Fruit fly (Drosophila melanogaster): ENCODE measurements around the gene CG31798.
A peak's percentile ranks its signal among the peaks of the same experiment; 100 is the strongest.

Gene CG31798

DNA sequence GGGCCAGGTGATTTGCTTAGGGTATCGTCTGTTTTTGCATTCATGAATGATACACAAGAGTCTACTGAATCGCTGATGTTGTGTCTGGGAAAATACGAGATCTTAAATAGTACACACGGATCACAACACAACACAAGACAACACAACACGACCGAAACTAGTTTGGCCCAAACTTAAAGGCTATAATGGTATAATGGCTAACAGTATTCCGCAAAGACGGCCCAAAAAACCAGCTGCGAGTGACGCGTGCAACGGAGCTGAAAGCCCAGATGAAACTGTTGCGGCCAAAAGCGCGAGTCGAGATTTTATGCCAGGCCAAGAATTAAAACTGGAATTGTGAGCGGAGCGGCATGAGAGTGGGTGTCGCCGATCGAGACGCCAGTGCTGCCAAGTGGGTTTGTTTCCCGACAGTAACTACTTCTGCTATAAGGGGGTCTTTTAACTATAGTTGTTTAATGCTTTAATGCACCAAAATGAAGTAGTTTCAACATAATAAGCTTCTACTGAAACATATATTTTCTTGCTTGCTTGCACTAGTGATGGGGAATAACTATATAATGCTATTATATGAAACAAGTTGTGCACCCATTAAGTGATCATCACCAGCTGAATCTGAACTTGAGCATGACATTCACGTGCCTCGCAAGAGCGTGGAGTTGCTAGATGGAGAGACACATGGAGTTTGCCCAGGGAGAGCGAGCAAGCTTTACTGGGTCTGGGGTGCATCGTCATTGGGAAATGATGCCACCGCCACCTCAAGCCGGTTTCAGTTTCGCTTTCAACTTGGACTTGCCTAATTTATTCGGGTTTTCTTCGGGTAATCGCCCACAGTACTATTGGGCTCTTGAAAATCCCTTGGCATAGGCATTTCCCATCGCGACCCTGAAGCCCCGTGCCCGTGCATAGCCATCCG lies 45.0 kb downstream of the CG31798 start:
- TF ChIP-seq fd96Ca (GFP tag; IDR thresholded peaks at IDR 0.05) (peak; percentile 51; the same call in 1 of the 3 replicates), gl (tag; optimal IDR thresholded peaks at IDR 0.05) (no peak), CG8301 (tag; optimal IDR thresholded peaks at IDR 0.05) (peak; percentile 33), CG9948 (tag; optimal IDR thresholded peaks at IDR 0.05) (peak; percentile 22), Ets98B (GFP tag; IDR thresholded peaks at IDR 0.05) (no peak), EcR (GFP tag; optimal IDR thresholded peaks at IDR 0.05) (peak; percentile 82), Pif1A (GFP tag; optimal IDR thresholded peaks at IDR 0.05) (peak; percentile 9), rn (GFP tag; IDR thresholded peaks at IDR 0.05) (no peak), CG4496 (GFP tag; IDR thresholded peaks at IDR 0.05) (no peak; the same call in 2 of the 3 replicates), CG12605 (GFP tag; IDR thresholded peaks at IDR 0.05) (no peak), Pif1B (GFP tag; optimal IDR thresholded peaks at IDR 0.05) (no peak), CG13204 (GFP tag; optimal IDR thresholded peaks at IDR 0.05) (no peak), CG8159 (tag; optimal IDR thresholded peaks at IDR 0.05) (peak; percentile 40), D1 (tag; optimal IDR thresholded peaks at IDR 0.05) (no peak), Snoo (tag; optimal IDR thresholded peaks at IDR 0.05) (peak; percentile 41), CG17806 (tag; optimal IDR thresholded peaks at IDR 0.05) (no peak), CG14655 (GFP tag; optimal IDR thresholded peaks at IDR 0.05) (peak; percentile 17), CG34367 (tag; optimal IDR thresholded peaks at IDR 0.05) (no peak), CG32121 (GFP tag; IDR thresholded peaks at IDR 0.05) (no peak), CG15710 (tag; optimal IDR thresholded peaks at IDR 0.05) (peak; percentile 35), CG10348 (GFP tag; IDR thresholded peaks at IDR 0.05) (no peak)

DNA sequence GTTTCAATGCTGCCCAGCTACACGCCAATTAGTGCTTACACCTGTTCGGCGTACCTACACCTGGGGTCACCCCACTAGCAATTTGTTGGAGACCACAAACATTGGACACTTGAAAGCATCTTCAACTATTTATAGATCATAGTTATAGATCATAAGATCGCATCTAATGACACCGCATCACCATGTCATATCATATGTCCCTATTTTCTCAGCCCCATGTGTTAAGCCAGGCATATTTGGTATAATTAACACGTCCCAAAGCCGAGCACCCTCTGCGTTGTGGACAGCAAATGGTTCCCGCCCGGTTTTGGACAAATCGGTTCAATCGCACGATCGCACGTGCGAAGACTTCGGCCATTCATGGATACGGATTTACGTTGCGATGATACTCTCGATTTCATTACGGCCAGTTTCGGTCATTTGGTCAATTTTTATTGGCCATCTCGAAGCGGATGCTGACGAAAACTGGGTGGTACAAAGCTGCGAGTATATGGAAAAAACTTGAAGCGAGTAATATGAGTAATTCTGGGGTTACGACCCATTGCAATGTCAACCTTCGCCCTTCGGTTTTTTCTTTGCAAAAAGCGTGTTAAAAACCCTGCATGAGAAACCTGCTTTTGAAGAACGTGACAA lies 45.8 kb downstream of the CG31798 start:
- TF ChIP-seq fd96Ca (GFP tag; IDR thresholded peaks at IDR 0.05) (no peak), Ets98B (GFP tag; IDR thresholded peaks at IDR 0.05) (peak; percentile 21), D1 (tag; optimal IDR thresholded peaks at IDR 0.05) (no peak), CG9948 (tag; optimal IDR thresholded peaks at IDR 0.05) (peak; percentile 48), CG17806 (tag; optimal IDR thresholded peaks at IDR 0.05) (peak; percentile 61), gl (tag; optimal IDR thresholded peaks at IDR 0.05) (no peak), Pif1A (GFP tag; optimal IDR thresholded peaks at IDR 0.05) (peak; percentile 49), EcR (GFP tag; optimal IDR thresholded peaks at IDR 0.05) (no peak), CG8159 (tag; optimal IDR thresholded peaks at IDR 0.05) (peak; percentile 64), CG4496 (GFP tag; IDR thresholded peaks at IDR 0.05) (peak; percentile 47; the same call in 1 of the 3 replicates), CG15710 (tag; optimal IDR thresholded peaks at IDR 0.05) (peak; percentile 43), CG12605 (GFP tag; IDR thresholded peaks at IDR 0.05) (no peak), Snoo (tag; optimal IDR thresholded peaks at IDR 0.05) (peak; percentile 40), CG34367 (tag; optimal IDR thresholded peaks at IDR 0.05) (peak; percentile 49), CG32121 (GFP tag; IDR thresholded peaks at IDR 0.05) (no peak), CG10348 (GFP tag; IDR thresholded peaks at IDR 0.05) (no peak), CG8301 (tag; optimal IDR thresholded peaks at IDR 0.05) (no peak), CG13204 (GFP tag; optimal IDR thresholded peaks at IDR 0.05) (no peak), CG14655 (GFP tag; optimal IDR thresholded peaks at IDR 0.05) (no peak), Pif1B (GFP tag; optimal IDR thresholded peaks at IDR 0.05) (no peak), rn (GFP tag; IDR thresholded peaks at IDR 0.05) (0 out of 2 replicates have a peak, but pooled peaks have one; percentile 21)

DNA sequence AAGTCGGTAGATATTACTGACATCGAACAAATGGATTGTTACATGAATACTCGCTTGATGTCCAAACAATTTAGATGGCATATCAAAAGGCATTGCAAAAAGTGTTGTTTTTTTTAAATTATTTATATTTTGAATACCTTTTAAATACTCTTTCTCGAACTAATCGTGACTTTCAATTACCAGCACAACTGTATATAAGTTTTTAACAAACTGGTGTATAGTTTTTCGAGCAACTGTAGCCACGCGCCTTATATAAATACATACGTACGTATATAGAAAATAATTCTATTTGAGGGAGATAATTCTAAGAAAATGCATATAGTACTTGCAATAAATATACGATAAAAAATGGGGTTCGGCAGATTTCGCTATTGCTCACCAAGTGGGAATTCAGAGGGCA lies 46.3 kb downstream of the CG31798 start:
- TF ChIP-seq Pif1B (GFP tag; optimal IDR thresholded peaks at IDR 0.05) (peak; percentile 4), CG12605 (GFP tag; IDR thresholded peaks at IDR 0.05) (no peak)

DNA sequence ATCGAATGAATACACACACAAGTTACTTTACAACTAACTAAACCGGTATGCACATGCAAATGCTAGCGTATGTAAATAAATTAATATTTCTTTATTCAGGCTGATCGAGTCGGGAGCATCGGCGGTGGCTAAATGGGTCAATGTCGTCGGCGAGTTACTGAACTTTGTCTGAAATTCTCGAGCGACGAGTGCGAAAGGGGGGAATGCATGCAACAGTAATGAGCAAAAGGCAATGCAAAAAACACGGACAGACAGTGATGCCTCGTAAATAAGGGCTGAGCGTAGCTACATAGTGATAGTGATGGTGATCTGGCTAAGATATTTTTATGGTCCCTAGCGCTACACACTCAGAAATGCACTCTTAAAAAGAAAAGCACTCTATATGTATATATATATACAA lies 46.8 kb downstream of the CG31798 start:
- TF ChIP-seq fd96Ca (GFP tag; IDR thresholded peaks at IDR 0.05) (peak; percentile 47; the same call in 1 of the 3 replicates), Ets98B (GFP tag; IDR thresholded peaks at IDR 0.05) (peak; percentile 14), CG14655 (GFP tag; optimal IDR thresholded peaks at IDR 0.05) (no peak), EcR (GFP tag; optimal IDR thresholded peaks at IDR 0.05) (peak; percentile 99), CG34367 (tag; optimal IDR thresholded peaks at IDR 0.05) (no peak), CG15710 (tag; optimal IDR thresholded peaks at IDR 0.05) (peak; percentile 25), CG9948 (tag; optimal IDR thresholded peaks at IDR 0.05) (no peak), Snoo (tag; optimal IDR thresholded peaks at IDR 0.05) (peak; percentile 18)

- TF ChIP-seq CG14655 (GFP tag; optimal IDR thresholded peaks at IDR 0.05) (no peak), Snoo (tag; optimal IDR thresholded peaks at IDR 0.05) (no peak), CG17806 (tag; optimal IDR thresholded peaks at IDR 0.05) (no peak), Pif1A (GFP tag; optimal IDR thresholded peaks at IDR 0.05) (no peak), CG34367 (tag; optimal IDR thresholded peaks at IDR 0.05) (no peak), CG12605 (GFP tag; IDR thresholded peaks at IDR 0.05) (0 out of 2 replicates have a peak, but pooled peaks have one; percentile 10), Ets98B (GFP tag; IDR thresholded peaks at IDR 0.05) (peak; percentile 38), D1 (tag; optimal IDR thresholded peaks at IDR 0.05) (no peak), CG15710 (tag; optimal IDR thresholded peaks at IDR 0.05) (no peak), Pif1B (GFP tag; optimal IDR thresholded peaks at IDR 0.05) (no peak), CG10348 (GFP tag; IDR thresholded peaks at IDR 0.05) (no peak), CG4496 (GFP tag; IDR thresholded peaks at IDR 0.05) (peak; percentile 44; the same call in 1 of the 3 replicates), rn (GFP tag; IDR thresholded peaks at IDR 0.05) (peak; percentile 25; the same call in 1 of the 2 replicates), CG8159 (tag; optimal IDR thresholded peaks at IDR 0.05) (no peak), CG13204 (GFP tag; optimal IDR thresholded peaks at IDR 0.05) (no peak), gl (tag; optimal IDR thresholded peaks at IDR 0.05) (no peak), CG8301 (tag; optimal IDR thresholded peaks at IDR 0.05) (no peak), fd96Ca (GFP tag; IDR thresholded peaks at IDR 0.05) (peak; percentile 78), EcR (GFP tag; optimal IDR thresholded peaks at IDR 0.05) (no peak), CG32121 (GFP tag; IDR thresholded peaks at IDR 0.05) (peak; percentile 22; the same call in 1 of the 2 replicates), CG9948 (tag; optimal IDR thresholded peaks at IDR 0.05) (no peak)
Measured at dm6 chr2L:19441339-19441738, 47.4 kb downstream of the CG31798 start.

All from whole organism, pupa.